Fruit fly (Drosophila melanogaster) whole organism, embryonic: ENCODE data around the gene Lerp.

Experiments
- Bdp1 ChIP-seq: fragments of 200-800 bp; sonication (Bioruptor generic); optimal IDR thresholded peaks from 3 replicates; lab custom pipeline; 2016; ENCODE audit warnings: missing biosample characterization, missing genetic modification characterization
- CG11723 ChIP-seq: fragments of 200-800 bp; sonication (Bioruptor generic); optimal IDR thresholded peaks from 2 replicates; lab custom pipeline; 2017; ENCODE audit warnings: missing biosample characterization, mild to moderate bottlenecking, missing genetic modification characterization
- CG12104 ChIP-seq: fragments of 200-800 bp; sonication (Bioruptor generic); optimal IDR thresholded peaks from 3 replicates; lab custom pipeline; 2016; ENCODE audit warnings: missing biosample characterization, missing genetic modification characterization
- CG12155 ChIP-seq: fragments of 200-800 bp; sonication (Bioruptor generic); optimal IDR thresholded peaks from 3 replicates; lab custom pipeline; 2016; ENCODE audit warnings: missing biosample characterization, missing genetic modification characterization
- CG12659 ChIP-seq: fragments of 200-800 bp; sonication (Bioruptor generic); optimal IDR thresholded peaks from 3 replicates; lab custom pipeline; 2017; ENCODE audit warnings: mild to moderate bottlenecking, missing biosample characterization, missing genetic modification reagents, missing genetic modification characterization
- CG13296 ChIP-seq: fragments of 200-800 bp; sonication (Bioruptor generic); optimal IDR thresholded peaks from 3 replicates; lab custom pipeline; 2018; ENCODE audit warnings: missing biosample characterization, mild to moderate bottlenecking, missing genetic modification characterization
- CG13775 ChIP-seq: fragments of 200-800 bp; sonication (Bioruptor generic); optimal IDR thresholded peaks from 3 replicates; lab custom pipeline; 2017; ENCODE audit warnings: missing biosample characterization, mild to moderate bottlenecking, missing genetic modification characterization
- CG1529 ChIP-seq: fragments of 200-800 bp; sonication (Bioruptor generic); optimal IDR thresholded peaks from 3 replicates; lab custom pipeline; 2018; ENCODE audit warnings: missing biosample characterization, missing genetic modification characterization
- CG1602 ChIP-seq: fragments of 200-800 bp; sonication (Bioruptor generic); optimal IDR thresholded peaks from 3 replicates; lab custom pipeline; 2016; ENCODE audit warnings: missing biosample characterization, missing genetic modification characterization
- CG17186 ChIP-seq: fragments of 200-800 bp; sonication (Bioruptor generic); optimal IDR thresholded peaks from 3 replicates; lab custom pipeline; 2017; ENCODE audit warnings: missing biosample characterization, missing genetic modification reagents, missing genetic modification characterization
- CG18262 ChIP-seq: fragments of 200-800 bp; optimal IDR thresholded peaks from 3 replicates; lab custom pipeline; 2019; ENCODE audit warnings: missing biosample characterization, mild to moderate bottlenecking, missing genetic modification characterization, moderate library complexity
- CG2678 ChIP-seq: fragments of 200-800 bp; sonication (Bioruptor generic); optimal IDR thresholded peaks from 3 replicates; lab custom pipeline; 2019; ENCODE audit warnings: missing biosample characterization, mild to moderate bottlenecking, missing genetic modification characterization, moderate library complexity
- CG34224 ChIP-seq: fragments of 200-800 bp; sonication (Bioruptor generic); IDR thresholded peaks from 3 replicates; pipeline ENCODE4 v1.3.6; 2022; ENCODE audit warnings: missing biosample characterization, missing genetic modification characterization; ENCODE audit not compliant: partially characterized antibody
- CG5245 ChIP-seq: fragments of 200-800 bp; sonication (Bioruptor generic); optimal IDR thresholded peaks from 3 replicates; lab custom pipeline; 2016; ENCODE audit warnings: missing biosample characterization, missing genetic modification characterization
- CG6689 ChIP-seq: fragments of 200-800 bp; sonication (Bioruptor generic); IDR thresholded peaks from 2 replicates; pipeline ENCODE4 v1.3.6; 2022; ENCODE audit warnings: missing biosample characterization, missing genetic modification characterization
- CG7786 ChIP-seq: fragments of 200-800 bp; sonication (Bioruptor generic); optimal IDR thresholded peaks from 2 replicates; lab custom pipeline; 2016; ENCODE audit warnings: missing biosample characterization, missing genetic modification characterization
- CG9609 ChIP-seq: fragments of 200-800 bp; sonication (Bioruptor generic); optimal IDR thresholded peaks from 3 replicates; lab custom pipeline; 2016; ENCODE audit warnings: missing biosample characterization, missing genetic modification characterization
- Chrac-16 ChIP-seq: fragments of 200-800 bp; sonication (Bioruptor generic); optimal IDR thresholded peaks from 3 replicates; lab custom pipeline; 2016; ENCODE audit warnings: missing biosample characterization, missing genetic modification characterization
- CoRest ChIP-seq: fragments of 200-800 bp; sonication (Bioruptor generic); optimal IDR thresholded peaks from 3 replicates; lab custom pipeline; 2018; ENCODE audit warnings: missing biosample characterization, mild to moderate bottlenecking, missing genetic modification characterization, moderate library complexity
- Dfd ChIP-seq, 2 experiments: fragments of >200 bp; optimal IDR thresholded peaks; 2 replicates each; lab custom pipeline; 2017; ENCODE audit warnings: missing biosample characterization in 2 of 2, missing genetic modification characterization in 2 of 2
- Doc2 ChIP-seq: fragments of 200-800 bp; sonication (Bioruptor generic); IDR thresholded peaks from 2 replicates; pipeline ENCODE4 v1.3.6; 2022; ENCODE audit warnings: missing biosample characterization, missing genetic modification characterization
- Dref ChIP-seq: fragments of 200-800 bp; sonication (Bioruptor generic); IDR thresholded peaks from 2 replicates; pipeline ENCODE4 v1.3.6; 2022; ENCODE audit warnings: missing biosample characterization, missing genetic modification characterization
- Drgx ChIP-seq: fragments of 200-800 bp; sonication (Bioruptor generic); IDR thresholded peaks from 2 replicates; pipeline ENCODE4 v1.3.6; 2022; ENCODE audit warnings: missing biosample characterization, missing genetic modification characterization
- Fer2 ChIP-seq: fragments of 200-800 bp; sonication (Bioruptor generic); optimal IDR thresholded peaks from 2 replicates; lab custom pipeline; 2018; ENCODE audit warnings: missing biosample characterization, mild to moderate bottlenecking, missing genetic modification characterization, moderate library complexity
- Fer3 ChIP-seq: fragments of 200-800 bp; sonication (Bioruptor generic); optimal IDR thresholded peaks from 2 replicates; lab custom pipeline; 2018; ENCODE audit warnings: missing biosample characterization, mild to moderate bottlenecking, missing genetic modification characterization, moderate library complexity
- HLH3B ChIP-seq: fragments of 200-800 bp; sonication (Bioruptor generic); IDR thresholded peaks from 2 replicates; pipeline ENCODE4 v1.3.6; 2022; ENCODE audit warnings: missing biosample characterization, missing genetic modification characterization
- HLHmδ ChIP-seq: fragments of 200-800 bp; sonication (Bioruptor generic); optimal IDR thresholded peaks from 2 replicates; lab custom pipeline; 2018; ENCODE audit warnings: missing biosample characterization, mild to moderate bottlenecking, missing genetic modification characterization, moderate library complexity
- Hmr ChIP-seq: fragments of 200-800 bp; sonication (Bioruptor generic); optimal IDR thresholded peaks from 3 replicates; lab custom pipeline; 2017; ENCODE audit warnings: mild to moderate bottlenecking, missing biosample characterization, missing genetic modification reagents, missing genetic modification characterization
- Kr ChIP-seq: fragments of 200-800 bp; sonication (Bioruptor generic); optimal IDR thresholded peaks from 2 replicates; lab custom pipeline; 2017; ENCODE audit warnings: missing biosample characterization, mild to moderate bottlenecking, missing genetic modification characterization
- Mad ChIP-seq: fragments of 200-800 bp; sonication (Bioruptor generic); optimal IDR thresholded peaks from 2 replicates; lab custom pipeline; 2016; ENCODE audit warnings: missing biosample characterization, missing genetic modification characterization
- NC2β ChIP-seq: fragments of 200-800 bp; sonication (Bioruptor generic); optimal IDR thresholded peaks from 2 replicates; lab custom pipeline; 2016; ENCODE audit warnings: missing biosample characterization, missing genetic modification characterization
- NFAT ChIP-seq: fragments of 200-800 bp; sonication (Bioruptor generic); IDR thresholded peaks from 2 replicates; pipeline ENCODE4 v1.3.6; 2022; ENCODE audit warnings: missing biosample characterization, missing genetic modification characterization
- Nf-YB ChIP-seq: fragments of 200-800 bp; sonication (Bioruptor generic); optimal IDR thresholded peaks from 3 replicates; lab custom pipeline; 2019; ENCODE audit warnings: missing biosample characterization, mild to moderate bottlenecking, missing genetic modification characterization, moderate library complexity
- NfI ChIP-seq: fragments of 200-800 bp; sonication (Bioruptor generic); optimal IDR thresholded peaks from 3 replicates; lab custom pipeline; 2018; ENCODE audit warnings: missing biosample characterization, mild to moderate bottlenecking, missing genetic modification characterization, moderate library complexity
- Poxn ChIP-seq: fragments of 200-800 bp; sonication (Bioruptor generic); IDR thresholded peaks from 2 replicates; pipeline ENCODE4 v1.3.6; 2022; ENCODE audit warnings: missing biosample characterization, missing genetic modification characterization
- Sry-β ChIP-seq: fragments of 200-800 bp; sonication (Bioruptor generic); optimal IDR thresholded peaks from 2 replicates; lab custom pipeline; 2018; ENCODE audit warnings: missing biosample characterization, mild to moderate bottlenecking, missing genetic modification characterization, moderate library complexity
- Stat92E ChIP-seq, 3 experiments: fragments of >200 bp in 2 of 3; fragments of 200-800 bp in 1 of 3; sonication (Bioruptor generic) in 1 of 3; optimal IDR thresholded peaks; 2 replicates each; lab custom pipeline; 2017 to 2019; ENCODE audit warnings: missing biosample characterization in 3 of 3, missing genetic modification characterization in 3 of 3, mild to moderate bottlenecking in 1 of 3, moderate library complexity in 1 of 3
- ash1 ChIP-seq: fragments of 200-800 bp; sonication (Bioruptor generic); optimal IDR thresholded peaks from 2 replicates; lab custom pipeline; 2018; ENCODE audit warnings: missing biosample characterization, mild to moderate bottlenecking, missing genetic modification characterization
- bab2 ChIP-seq: fragments of 200-800 bp; sonication (Bioruptor generic); optimal IDR thresholded peaks from 2 replicates; lab custom pipeline; 2016; ENCODE audit warnings: missing biosample characterization, missing genetic modification characterization
- cad ChIP-seq: fragments of >200 bp; optimal IDR thresholded peaks from 2 replicates; lab custom pipeline; 2017; ENCODE audit warnings: missing biosample characterization, missing genetic modification characterization
- dysf ChIP-seq: fragments of 200-800 bp; sonication (Bioruptor generic); IDR thresholded peaks from 3 replicates; pipeline ENCODE4 v1.3.6; 2022; ENCODE audit warnings: missing biosample characterization, missing genetic modification characterization
- ems ChIP-seq: fragments of 200-800 bp; sonication (Bioruptor generic); optimal IDR thresholded peaks from 3 replicates; lab custom pipeline; 2016; ENCODE audit warnings: missing biosample characterization, missing genetic modification characterization
- hkb ChIP-seq, 2 experiments: fragments of 200-800 bp in 1 of 2; fragments of >200 bp in 1 of 2; sonication (Bioruptor generic) in 1 of 2; IDR thresholded peaks in 1 of 2; optimal IDR thresholded peaks in 1 of 2; 2 replicates each; pipeline versions ENCODE4 v1.3.6 to Lab custom; 2017 to 2022; ENCODE audit warnings: missing biosample characterization in 1 of 2, missing genetic modification characterization in 1 of 2
- klu ChIP-seq: fragments of 200-800 bp; sonication (Bioruptor generic); IDR thresholded peaks from 2 replicates; pipeline ENCODE4 v1.3.6; 2022; ENCODE audit warnings: missing biosample characterization, missing genetic modification characterization
- lilli ChIP-seq: fragments of 200-800 bp; sonication (Bioruptor generic); optimal IDR thresholded peaks from 3 replicates; lab custom pipeline; 2016; ENCODE audit warnings: missing biosample characterization, missing genetic modification characterization
- nau ChIP-seq: fragments of 200-800 bp; sonication (Bioruptor generic); optimal IDR thresholded peaks from 3 replicates; lab custom pipeline; 2017; ENCODE audit warnings: missing biosample characterization, mild to moderate bottlenecking, missing genetic modification characterization, missing genetic modification reagents
- onecut ChIP-seq: fragments of 200-800 bp; sonication (Bioruptor generic); IDR thresholded peaks from 2 replicates; pipeline ENCODE4 v1.3.6; 2022; ENCODE audit warnings: missing biosample characterization, missing genetic modification characterization
- pros ChIP-seq: fragments of 200-800 bp; sonication (Bioruptor generic); optimal IDR thresholded peaks from 3 replicates; lab custom pipeline; 2019; ENCODE audit warnings: missing biosample characterization, mild to moderate bottlenecking, missing genetic modification characterization, moderate library complexity
- salm ChIP-seq: fragments of 200-800 bp; sonication (Bioruptor generic); optimal IDR thresholded peaks from 2 replicates; lab custom pipeline; 2018; ENCODE audit warnings: missing biosample characterization, mild to moderate bottlenecking, missing genetic modification characterization
- ssp ChIP-seq: fragments of 200-800 bp; sonication (Bioruptor generic); IDR thresholded peaks from 2 replicates; pipeline ENCODE4 v1.3.6; 2022; ENCODE audit warnings: missing biosample characterization, missing genetic modification characterization
- tx ChIP-seq: fragments of 200-800 bp; sonication (Bioruptor generic); optimal IDR thresholded peaks from 2 replicates; lab custom pipeline; 2016; ENCODE audit warnings: missing biosample characterization, missing genetic modification characterization

The Lerp gene

DNA sequence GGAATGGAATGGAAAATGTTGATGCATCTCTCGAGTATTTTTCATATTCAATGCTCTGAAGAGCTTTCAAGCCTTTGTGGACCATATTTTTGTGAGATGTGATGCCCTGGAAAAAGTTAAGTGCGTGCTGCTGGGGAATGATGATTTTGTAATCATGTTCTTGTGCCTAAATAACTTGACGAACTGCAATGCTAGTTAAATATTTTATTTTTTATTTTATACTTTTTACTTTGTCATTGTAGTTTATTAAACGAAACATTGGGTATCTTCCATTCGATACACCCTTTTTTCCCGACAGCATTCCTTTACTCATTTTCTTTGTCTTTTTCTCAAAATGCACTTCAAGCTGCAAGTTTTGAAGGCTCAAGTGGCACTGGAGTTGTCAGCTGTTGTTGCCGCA, 37.1 kb upstream of the Lerp start (continued):
- TF ChIP-seq Nf-YB (no peak), Doc2 (GFP tag; lab: Robert Waterston, UW) (no peak), onecut (no peak), HLH3B (peak; percentile 53; the same call in 1 of the 2 replicates), CG34224 (GFP tag; lab: Robert Waterston, UW) (no peak), nau (GFP tag; lab: Kevin White, UChicago) (no peak), CG7786 (GFP tag; lab: Kevin White, UChicago) (no peak), Dfd (GFP tag; optimal IDR thresholded peaks at IDR 0.05; lab: Kevin White, UChicago) (no peak), Poxn (GFP tag; lab: Robert Waterston, UW) (no peak), Drgx (peak; percentile 74), CG5245 (GFP tag; lab: Kevin White, UChicago) (no peak), lilli (GFP tag; lab: Kevin White, UChicago) (peak; percentile 11), CG12659 (GFP tag; lab: Kevin White, UChicago) (no peak), NC2β (GFP tag; lab: Kevin White, UChicago) (no peak), ash1 (GFP tag; lab: Kevin White, UChicago) (no peak), CG9609 (GFP tag; lab: Kevin White, UChicago) (no peak), Dref (GFP tag; lab: Robert Waterston, UW) (no peak), ems (GFP tag; lab: Kevin White, UChicago) (no peak), CG12155 (GFP tag; lab: Kevin White, UChicago) (no peak), Kr (GFP tag; lab: Kevin White, UChicago) (no peak), NfI (peak; percentile 2), CG2678 (tag; lab: Kevin White, UChicago) (peak; percentile 52), Hmr (GFP tag; lab: Kevin White, UChicago) (no peak), Mad (no peak), hkb (optimal IDR thresholded peaks at IDR 0.05; lab: Kevin White, UChicago) (no peak), hkb (GFP tag; IDR thresholded peaks at IDR 0.05; lab: Robert Waterston, UW) (0 out of 2 replicates have a peak, but pooled peaks have one; percentile 28), salm (no peak), CG1602 (GFP tag; lab: Kevin White, UChicago) (no peak), bab2 (GFP tag; lab: Kevin White, UChicago) (no peak), cad (GFP tag; lab: Kevin White, UChicago) (no peak), tx (no peak), Fer2 (tag; lab: Kevin White, UChicago) (no peak), dysf (peak; percentile 56; the same call in 1 of the 3 replicates), Stat92E (GFP tag; optimal IDR thresholded peaks at IDR 0.05; lab: Kevin White, UChicago) (no peak), CG13296 (GFP tag; lab: Kevin White, UChicago) (no peak), NFAT (no peak), CG17186 (GFP tag; lab: Kevin White, UChicago) (no peak), pros (GFP tag; lab: Kevin White, UChicago) (no peak), Chrac-16 (GFP tag; lab: Kevin White, UChicago) (peak; percentile 35), CG12104 (GFP tag; lab: Kevin White, UChicago) (no peak), Fer3 (tag; lab: Kevin White, UChicago) (peak; percentile 6), HLHmδ (GFP tag; lab: Kevin White, UChicago) (no peak), CG13775 (no peak), CoRest (tag; lab: Kevin White, UChicago) (peak; percentile 28), klu (GFP tag; lab: Robert Waterston, UW) (no peak), ssp (GFP tag; lab: Robert Waterston, UW) (peak; percentile 22; the same call in 1 of the 2 replicates), CG6689 (GFP tag; lab: Robert Waterston, UW) (peak; percentile 56), Bdp1 (GFP tag; lab: Kevin White, UChicago) (no peak), Sry-β (no peak), CG18262 (peak; percentile 58), CG1529 (GFP tag; lab: Kevin White, UChicago) (peak; percentile 13), CG11723 (GFP tag; lab: Kevin White, UChicago) (no peak)
